Fruit fly (Drosophila melanogaster) whole organism, embryonic: ENCODE measurements around the gene Tctp.

ENCODE experiments used
- ATbp ChIP-seq: fragments of 200-800 bp; sonication (Bioruptor generic); optimal IDR thresholded peaks from 2 replicates; lab custom pipeline; 2017; ENCODE audit warnings: missing biosample characterization, mild to moderate bottlenecking, missing genetic modification characterization, missing genetic modification reagents
- Asciz ChIP-seq: fragments of 200-800 bp; sonication (Bioruptor generic); optimal IDR thresholded peaks from 2 replicates; lab custom pipeline; 2017; ENCODE audit warnings: missing biosample characterization, mild to moderate bottlenecking, missing genetic modification characterization, missing genetic modification reagents
- Bdp1 ChIP-seq: fragments of 200-800 bp; sonication (Bioruptor generic); optimal IDR thresholded peaks from 3 replicates; lab custom pipeline; 2016; ENCODE audit warnings: missing biosample characterization, missing genetic modification characterization
- CG10462 ChIP-seq: fragments of 200-800 bp; sonication (Bioruptor generic); optimal IDR thresholded peaks from 2 replicates; lab custom pipeline; 2016; ENCODE audit warnings: missing biosample characterization, missing genetic modification characterization
- CG10654 ChIP-seq: fragments of 200-800 bp; sonication (Bioruptor generic); optimal IDR thresholded peaks from 2 replicates; lab custom pipeline; 2016; ENCODE audit warnings: missing biosample characterization, missing genetic modification characterization
- CG12942 ChIP-seq: fragments of 200-800 bp; sonication (Bioruptor generic); optimal IDR thresholded peaks from 3 replicates; lab custom pipeline; 2016; ENCODE audit warnings: missing biosample characterization, missing genetic modification characterization
- CG13775 ChIP-seq: fragments of 200-800 bp; sonication (Bioruptor generic); optimal IDR thresholded peaks from 3 replicates; lab custom pipeline; 2017; ENCODE audit warnings: missing biosample characterization, mild to moderate bottlenecking, missing genetic modification characterization
- CG1647 ChIP-seq: fragments of 200-800 bp; sonication (Bioruptor generic); optimal IDR thresholded peaks from 3 replicates; lab custom pipeline; 2016; ENCODE audit warnings: missing biosample characterization, missing genetic modification characterization
- CG18011 ChIP-seq: fragments of 200-800 bp; sonication (Bioruptor generic); optimal IDR thresholded peaks from 2 replicates; lab custom pipeline; 2017; ENCODE audit warnings: missing biosample characterization, missing genetic modification characterization, mild to moderate bottlenecking, moderate library complexity, missing genotype
- CG4820 ChIP-seq: fragments of 200-800 bp; sonication (Bioruptor generic); optimal IDR thresholded peaks from 3 replicates; lab custom pipeline; 2016; ENCODE audit warnings: missing biosample characterization, missing genetic modification characterization
- CG6654 ChIP-seq: fragments of 200-800 bp; sonication (Bioruptor generic); optimal IDR thresholded peaks from 2 replicates; lab custom pipeline; 2017; ENCODE audit warnings: missing biosample characterization, mild to moderate bottlenecking, missing genetic modification characterization
- CG7372 ChIP-seq: fragments of 200-800 bp; sonication (Bioruptor generic); IDR thresholded peaks from 2 replicates; pipeline ENCODE4 v1.3.6; 2022; ENCODE audit warnings: missing biosample characterization, missing genetic modification characterization
- CG8359 ChIP-seq: fragments of 200-800 bp; sonication (Bioruptor generic); optimal IDR thresholded peaks from 2 replicates; lab custom pipeline; 2017; ENCODE audit warnings: missing biosample characterization, mild to moderate bottlenecking, missing genetic modification characterization, borderline replicate concordance
- CG8478 ChIP-seq: fragments of >200 bp; optimal IDR thresholded peaks from 2 replicates; lab custom pipeline; 2018
- CG9609 ChIP-seq: fragments of 200-800 bp; sonication (Bioruptor generic); optimal IDR thresholded peaks from 3 replicates; lab custom pipeline; 2016; ENCODE audit warnings: missing biosample characterization, missing genetic modification characterization
- CTCF ChIP-seq: fragments of 200-800 bp; sonication (Bioruptor generic); optimal IDR thresholded peaks from 2 replicates; lab custom pipeline; 2017; ENCODE audit warnings: missing biosample characterization, mild to moderate bottlenecking, missing genetic modification characterization, moderate library complexity
- E2f2 ChIP-seq: fragments of 200-800 bp; sonication (Bioruptor generic); IDR thresholded peaks from 2 replicates; pipeline ENCODE4 v1.3.6; 2022; ENCODE audit warnings: missing biosample characterization, missing genetic modification characterization
- Elba2 ChIP-seq: fragments of 200-800 bp; sonication (Bioruptor generic); optimal IDR thresholded peaks from 3 replicates; lab custom pipeline; 2016; ENCODE audit warnings: missing biosample characterization, missing genetic modification characterization
- GATAe ChIP-seq: fragments of 200-800 bp; sonication (Bioruptor generic); conservative IDR thresholded peaks from 2 replicates; pipeline ENCODE4 v1.3.6; 2022; ENCODE audit warnings: missing biosample characterization, missing genetic modification characterization
- Gug ChIP-seq: fragments of 200-800 bp; sonication (Bioruptor generic); IDR thresholded peaks from 4 replicates; pipeline ENCODE4 v1.3.6; 2022; ENCODE audit warnings: missing biosample characterization, missing genetic modification characterization
- HLH3B ChIP-seq: fragments of 200-800 bp; sonication (Bioruptor generic); IDR thresholded peaks from 2 replicates; pipeline ENCODE4 v1.3.6; 2022; ENCODE audit warnings: missing biosample characterization, missing genetic modification characterization
- HLH4C ChIP-seq: fragments of 200-800 bp; sonication (Bioruptor generic); IDR thresholded peaks from 3 replicates; pipeline ENCODE4 v1.3.6; 2022; ENCODE audit warnings: missing biosample characterization, missing genetic modification characterization; ENCODE audit not compliant: partially characterized antibody
- Hmx ChIP-seq: fragments of 200-800 bp; sonication (Bioruptor generic); optimal IDR thresholded peaks from 2 replicates; lab custom pipeline; 2016; ENCODE audit warnings: missing biosample characterization, missing genetic modification characterization
- Hr51 ChIP-seq, 2 experiments: fragments of 200-800 bp; sonication (Bioruptor generic); optimal IDR thresholded peaks; 2 replicates in 1 of 2; 3 replicates in 1 of 2; lab custom pipeline; 2016 to 2018; ENCODE audit warnings: missing biosample characterization in 2 of 2, missing genetic modification characterization in 2 of 2, mild to moderate bottlenecking in 1 of 2, moderate library complexity in 1 of 2
- Lhr ChIP-seq: fragments of 200-800 bp; sonication (Bioruptor generic); optimal IDR thresholded peaks from 3 replicates; lab custom pipeline; 2017; ENCODE audit warnings: mild to moderate bottlenecking, missing biosample characterization, missing genetic modification reagents, missing genetic modification characterization
- Lim3 ChIP-seq: fragments of 200-800 bp; sonication (Bioruptor generic); IDR thresholded peaks from 2 replicates; pipeline ENCODE4 v1.3.6; 2022; ENCODE audit warnings: missing biosample characterization, missing genetic modification characterization
- NC2β ChIP-seq: fragments of 200-800 bp; sonication (Bioruptor generic); optimal IDR thresholded peaks from 2 replicates; lab custom pipeline; 2016; ENCODE audit warnings: missing biosample characterization, missing genetic modification characterization
- Nf-YA ChIP-seq: fragments of 200-800 bp; sonication (Bioruptor generic); IDR thresholded peaks from 2 replicates; pipeline ENCODE4 v1.3.6; 2022; ENCODE audit warnings: missing biosample characterization, missing genetic modification characterization
- Ptx1 ChIP-seq: fragments of 200-800 bp; sonication (Bioruptor generic); IDR thresholded peaks from 2 replicates; pipeline ENCODE4 v1.3.6; 2022; ENCODE audit warnings: missing biosample characterization, missing genetic modification characterization
- Rx ChIP-seq: fragments of 200-800 bp; sonication (Bioruptor generic); IDR thresholded peaks from 2 replicates; pipeline ENCODE4 v1.3.6; 2022; ENCODE audit warnings: missing biosample characterization, missing genetic modification characterization
- Taf1 ChIP-seq: fragments of 200-800 bp; sonication (Bioruptor generic); IDR thresholded peaks from 2 replicates; pipeline ENCODE4 v1.3.6; 2022; ENCODE audit warnings: missing biosample characterization, missing genetic modification characterization
- bowl ChIP-seq: fragments of 200-800 bp; sonication (Bioruptor generic); IDR thresholded peaks from 2 replicates; pipeline ENCODE4 v1.3.6; 2022; ENCODE audit warnings: missing biosample characterization, missing genetic modification characterization
- chif ChIP-seq, 2 experiments: fragments of 200-800 bp; sonication (Bioruptor generic); optimal IDR thresholded peaks; 3 replicates each; lab custom pipeline; 2016; ENCODE audit warnings: missing biosample characterization in 2 of 2, missing genetic modification characterization in 2 of 2
- chinmo ChIP-seq: fragments of 200-800 bp; sonication (Bioruptor generic); IDR thresholded peaks from 4 replicates; pipeline ENCODE4 v1.3.6; 2022; ENCODE audit warnings: missing biosample characterization, missing genetic modification characterization; ENCODE audit not compliant: partially characterized antibody
- chm ChIP-seq: fragments of 200-800 bp; sonication (Bioruptor generic); IDR thresholded peaks from 2 replicates; pipeline ENCODE4 v1.3.6; 2022; ENCODE audit warnings: missing biosample characterization, missing genetic modification characterization
- corto ChIP-seq: fragments of 200-800 bp; sonication (Bioruptor generic); optimal IDR thresholded peaks from 2 replicates; lab custom pipeline; 2016; ENCODE audit warnings: missing biosample characterization, mild to moderate bottlenecking, missing genetic modification characterization, moderate library complexity
- da ChIP-seq: fragments of 200-800 bp; sonication (Bioruptor generic); optimal IDR thresholded peaks from 2 replicates; lab custom pipeline; 2016; ENCODE audit warnings: missing biosample characterization, missing genetic modification characterization
- dmrt11E ChIP-seq: fragments of 200-800 bp; sonication (Bioruptor generic); optimal IDR thresholded peaks from 3 replicates; lab custom pipeline; 2018; ENCODE audit warnings: missing biosample characterization, mild to moderate bottlenecking, missing genetic modification characterization, moderate library complexity
- ems ChIP-seq: fragments of 200-800 bp; sonication (Bioruptor generic); optimal IDR thresholded peaks from 3 replicates; lab custom pipeline; 2016; ENCODE audit warnings: missing biosample characterization, missing genetic modification characterization
- gce ChIP-seq: fragments of 200-800 bp; sonication (Bioruptor generic); IDR thresholded peaks from 3 replicates; pipeline ENCODE4 v1.3.6; 2022; ENCODE audit warnings: missing biosample characterization, missing genetic modification characterization
- her ChIP-seq: fragments of 200-800 bp; sonication (Bioruptor generic); optimal IDR thresholded peaks from 2 replicates; lab custom pipeline; 2016; ENCODE audit warnings: missing biosample characterization, missing genetic modification characterization
- insv ChIP-seq, 2 experiments: fragments of 200-800 bp; sonication (Bioruptor generic); optimal IDR thresholded peaks; 3 replicates each; lab custom pipeline; 2016 to 2018; ENCODE audit warnings: missing biosample characterization in 2 of 2, missing genetic modification characterization in 2 of 2
- lilli ChIP-seq: fragments of 200-800 bp; sonication (Bioruptor generic); optimal IDR thresholded peaks from 3 replicates; lab custom pipeline; 2016; ENCODE audit warnings: missing biosample characterization, missing genetic modification characterization
- mirr ChIP-seq: fragments of 200-800 bp; sonication (Bioruptor generic); optimal IDR thresholded peaks from 3 replicates; lab custom pipeline; 2018; ENCODE audit warnings: missing biosample characterization, mild to moderate bottlenecking, missing genetic modification characterization
- prd ChIP-seq, 3 experiments: fragments of >200 bp in 2 of 3; fragments of 200-800 bp in 1 of 3; sonication (Bioruptor generic) in 1 of 3; optimal IDR thresholded peaks in 2 of 3; IDR thresholded peaks in 1 of 3; 2 replicates in 2 of 3; 3 replicates in 1 of 3; pipeline versions ENCODE4 v1.3.6 to Lab custom; 2017 to 2022; ENCODE audit warnings: missing biosample characterization in 1 of 3, missing genetic modification characterization in 1 of 3
- sens ChIP-seq: fragments of 200-800 bp; sonication (Bioruptor generic); peaks from one replicate; lab custom pipeline; 2016; ENCODE audit warnings: missing biosample characterization, missing genetic modification characterization
- sim ChIP-seq: fragments of 200-800 bp; sonication (Bioruptor generic); IDR thresholded peaks from 2 replicates; pipeline ENCODE4 v1.3.6; 2022; ENCODE audit warnings: missing biosample characterization, missing genetic modification characterization
- slp2 ChIP-seq: fragments of 200-800 bp; sonication (Bioruptor generic); optimal IDR thresholded peaks from 2 replicates; lab custom pipeline; 2016; ENCODE audit warnings: missing biosample characterization, missing genetic modification characterization
- sna ChIP-seq: fragments of 200-800 bp; sonication (Bioruptor generic); IDR thresholded peaks from 2 replicates; pipeline ENCODE4 v1.3.6; 2022; ENCODE audit warnings: missing biosample characterization, missing genetic modification characterization; ENCODE audit not compliant: partially characterized antibody
- ssp ChIP-seq: fragments of 200-800 bp; sonication (Bioruptor generic); IDR thresholded peaks from 2 replicates; pipeline ENCODE4 v1.3.6; 2022; ENCODE audit warnings: missing biosample characterization, missing genetic modification characterization
- trem ChIP-seq: fragments of 200-800 bp; optimal IDR thresholded peaks from 3 replicates; lab custom pipeline; 2019; ENCODE audit warnings: missing biosample characterization, mild to moderate bottlenecking, missing genetic modification characterization, moderate library complexity
- twi ChIP-seq: fragments of 200-800 bp; optimal IDR thresholded peaks from 2 replicates; lab custom pipeline; 2019; ENCODE audit warnings: missing biosample characterization, mild to moderate bottlenecking, missing genetic modification characterization, moderate library complexity

Gene Tctp

DNA sequence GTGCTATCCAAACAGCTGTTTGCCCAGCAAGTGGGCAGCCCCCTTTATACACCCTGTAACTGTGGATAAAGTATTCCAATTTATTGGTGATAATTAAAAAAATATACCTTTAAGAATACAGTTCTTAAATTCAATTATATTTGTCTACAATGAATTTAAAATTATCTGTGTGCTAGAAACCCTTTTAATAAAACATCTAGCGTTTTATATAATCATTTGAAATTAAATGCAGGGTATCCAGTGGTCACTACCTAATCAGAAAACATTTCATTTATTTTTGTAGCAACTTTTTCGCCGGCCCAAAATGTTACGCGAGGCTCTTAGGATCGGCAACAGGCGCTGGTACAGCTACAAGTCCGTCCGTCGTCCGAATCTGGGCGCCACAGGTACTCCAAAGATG, 16.4 kb downstream of the Tctp start, which contains the start of gene CG17726 (continued):
- TF ChIP-seq HLH4C (GFP tag; lab: Robert Waterston, UW) (no peak), CG18011 (GFP tag; lab: Kevin White, UChicago) (peak; percentile 83), bowl (GFP tag; lab: Robert Waterston, UW) (peak; percentile 96), CG9609 (GFP tag; lab: Kevin White, UChicago) (peak; percentile 86), ems (peak; percentile 87), Nf-YA (GFP tag; lab: Robert Waterston, UW) (peak; percentile 96), sim (GFP tag; lab: Robert Waterston, UW) (peak; percentile 97), NC2β (GFP tag; lab: Kevin White, UChicago) (peak; percentile 76), CG7372 (GFP tag; lab: Robert Waterston, UW) (peak; percentile 97), Rx (peak; percentile 95), CG1647 (GFP tag; lab: Kevin White, UChicago) (peak; percentile 80), Taf1 (GFP tag; lab: Robert Waterston, UW) (peak; percentile 94), sens (GFP tag; lab: Kevin White, UChicago) (peak; percentile 99), Ptx1 (GFP tag; lab: Robert Waterston, UW) (peak; percentile 98), trem (tag; lab: Kevin White, UChicago) (peak; percentile 99), CG13775 (GFP tag; lab: Kevin White, UChicago) (peak; percentile 96), Asciz (no peak), twi (tag; lab: Kevin White, UChicago) (peak; percentile 96), CTCF (peak; percentile 36), Hr51 (GFP tag; optimal IDR thresholded peaks at IDR 0.05; lab: Kevin White, UChicago) (peak; percentile 91 to 98), Elba2 (GFP tag; lab: Kevin White, UChicago) (peak; percentile 88), her (GFP tag; lab: Kevin White, UChicago) (peak; percentile 70), gce (GFP tag; lab: Robert Waterston, UW) (peak; percentile 98), Lim3 (GFP tag; lab: Robert Waterston, UW) (peak; percentile 92), CG8359 (GFP tag; lab: Kevin White, UChicago) (peak; percentile 83), CG12942 (peak; percentile 95), ATbp (GFP tag; lab: Kevin White, UChicago) (peak; percentile 95), insv (GFP tag; optimal IDR thresholded peaks at IDR 0.05; lab: Kevin White, UChicago) (peak in 1 of 2 experiments; percentile 60), CG8478 (no peak), Gug (GFP tag; lab: Robert Waterston, UW) (peak; percentile 79; the same call in 3 of the 4 replicates), HLH3B (GFP tag; lab: Robert Waterston, UW) (peak; percentile 99), corto (no peak), sna (GFP tag; lab: Robert Waterston, UW) (no peak), prd (optimal IDR thresholded peaks at IDR 0.05; lab: Kevin White, UChicago) (no peak), prd (GFP tag; IDR thresholded peaks at IDR 0.05; lab: Robert Waterston, UW) (peak; percentile 99), CG10462 (GFP tag; lab: Kevin White, UChicago) (peak; percentile 96), CG10654 (GFP tag; lab: Kevin White, UChicago) (peak; percentile 93), chm (GFP tag; lab: Robert Waterston, UW) (peak; percentile 99), Lhr (GFP tag; lab: Kevin White, UChicago) (peak; percentile 86), Bdp1 (peak; percentile 82), GATAe (GFP tag; lab: Robert Waterston, UW) (peak; percentile 88), lilli (GFP tag; lab: Kevin White, UChicago) (peak; percentile 96), dmrt11E (tag; lab: Kevin White, UChicago) (peak; percentile 99), da (GFP tag; lab: Kevin White, UChicago) (peak; percentile 88), chinmo (GFP tag; lab: Robert Waterston, UW) (no peak), ssp (GFP tag; lab: Robert Waterston, UW) (peak; percentile 93), CG6654 (GFP tag; lab: Kevin White, UChicago) (peak; percentile 69), E2f2 (GFP tag; lab: Robert Waterston, UW) (peak; percentile 87), Hmx (GFP tag; lab: Kevin White, UChicago) (peak; percentile 84), chif (GFP tag; optimal IDR thresholded peaks at IDR 0.05; lab: Kevin White, UChicago) (peak; percentile 86 to 94), slp2 (GFP tag; lab: Kevin White, UChicago) (peak; percentile 84), mirr (peak; percentile 81), CG4820 (peak; percentile 94)
